Fruit fly (Drosophila melanogaster): ENCODE data around the gene glec.

Gene glec

DNA sequence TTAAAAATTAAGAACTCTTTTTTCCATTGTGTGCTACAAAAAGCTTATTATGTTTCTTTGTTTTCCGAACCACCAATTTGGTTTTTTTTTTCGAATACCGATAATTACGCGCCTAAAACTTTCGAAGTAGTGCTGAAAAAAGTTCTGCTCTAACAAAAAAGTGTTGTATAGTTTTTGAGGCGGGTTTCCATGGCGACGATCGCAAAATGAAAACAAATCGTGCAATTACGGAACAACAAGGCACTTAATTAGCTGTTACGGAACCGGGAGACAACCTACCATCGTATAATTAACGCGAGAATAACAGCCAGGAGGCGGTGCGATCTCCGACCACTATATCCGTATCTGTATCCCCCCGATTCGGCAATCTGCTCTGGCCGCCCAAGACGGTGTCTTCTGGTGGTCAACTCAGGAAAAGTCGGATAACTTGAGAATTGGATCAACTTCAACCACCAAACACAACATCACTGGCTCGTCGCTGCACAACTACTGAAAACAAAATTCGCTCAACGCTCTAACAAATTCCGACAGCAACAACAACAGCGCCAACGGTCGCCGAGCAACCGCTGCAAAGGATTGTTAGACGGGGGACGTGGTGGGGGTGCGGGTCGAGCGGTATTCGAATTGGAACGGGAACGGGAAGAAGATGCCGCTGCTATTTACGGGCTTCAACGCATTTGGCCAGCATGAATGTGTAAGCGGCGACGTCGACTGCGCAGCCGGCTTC, 31.0 kb upstream of the glec start, which contains the start of the genes CG6678 and dnd:
TSS of gene CG6678 (plus strand) at position 169 of the 727 bp plus-strand sequence.
TSS of gene dnd (minus strand) at position 495 of the 727 bp plus-strand sequence.
- peak; percentile 92 for TF ChIP-seq crol (GFP tag; IDR thresholded peaks at IDR 0.05)
- no peak for TF ChIP-seq cas (GFP tag; IDR thresholded peaks at IDR 0.05)
- TF ChIP-seq stwl (tag; optimal IDR thresholded peaks at IDR 0.05), result peak; percentile 36
- peak; percentile 97 for TF ChIP-seq Rfx (GFP tag; IDR thresholded peaks at IDR 0.05)
- TF ChIP-seq CG32772 (GFP tag; IDR thresholded peaks at IDR 0.05), result no peak
- TF ChIP-seq Pdp1 (GFP tag; optimal IDR thresholded peaks at IDR 0.05), result peak in 1 of 2 experiments; percentile 81
- no peak for TF ChIP-seq al (GFP tag; IDR thresholded peaks at IDR 0.05)
- TF ChIP-seq Vsx1 (GFP tag; optimal IDR thresholded peaks at IDR 0.05), result peak; percentile 91
- TF ChIP-seq MBD-R2 (GFP tag; IDR thresholded peaks at IDR 0.05), result peak; percentile 35
- TF ChIP-seq CG10267 (tag; optimal IDR thresholded peaks at IDR 0.05), result peak; percentile 68
- TF ChIP-seq pzg (GFP tag; optimal IDR thresholded peaks at IDR 0.05), result peak; percentile 35
- TF ChIP-seq sens (GFP tag), result peak; percentile 43
- TF ChIP-seq vvl (GFP tag; IDR thresholded peaks at IDR 0.05), result no peak
- no peak for TF ChIP-seq croc (GFP tag; conservative IDR thresholded peaks at IDR 0.05)
- TF ChIP-seq exex (tag; optimal IDR thresholded peaks at IDR 0.05), result peak; percentile 56
- peak; percentile 81 for TF ChIP-seq Dp (GFP tag; optimal IDR thresholded peaks at IDR 0.05)
- TF ChIP-seq CG17802 (tag; optimal IDR thresholded peaks at IDR 0.05), result no peak
- peak; percentile 10 for TF ChIP-seq CG9437 (GFP tag; optimal IDR thresholded peaks at IDR 0.05)
- no peak for TF ChIP-seq Elba2 (GFP tag; optimal IDR thresholded peaks at IDR 0.05)
- TF ChIP-seq CG13287 (GFP tag; IDR thresholded peaks at IDR 0.05; ENCODE audit: partially characterized antibody), result peak; percentile 36
- TF ChIP-seq CG4360 (GFP tag; IDR thresholded peaks at IDR 0.05), result peak; percentile 82
- TF ChIP-seq CG14014 (GFP tag; IDR thresholded peaks at IDR 0.05), result no peak
- no peak for TF ChIP-seq CG15011 (GFP tag; optimal IDR thresholded peaks at IDR 0.05)
- TF ChIP-seq Dll (GFP tag; IDR thresholded peaks at IDR 0.05; ENCODE audit: partially characterized antibody), result peak; percentile 37; the same call in 1 of the 4 replicates
- peak; percentile 72 for TF ChIP-seq Sry-δ (GFP tag; optimal IDR thresholded peaks at IDR 0.05)
- TF ChIP-seq kni (GFP tag; optimal IDR thresholded peaks at IDR 0.05), result peak; percentile 36
- peak; percentile 59; the same call in 1 of the 2 replicates for TF ChIP-seq NFAT (GFP tag; IDR thresholded peaks at IDR 0.05)
- no peak for TF ChIP-seq MESR4 (GFP tag; optimal IDR thresholded peaks at IDR 0.05)
- no peak for TF ChIP-seq CG8281 (tag; optimal IDR thresholded peaks at IDR 0.05)
- peak; percentile 90 for TF ChIP-seq E2f2 (GFP tag; IDR thresholded peaks at IDR 0.05)
- peak; percentile 14 for TF ChIP-seq CG31365 (tag; optimal IDR thresholded peaks at IDR 0.05)
- 0 out of 2 replicates have a peak, but pooled peaks have one; percentile 21 for TF ChIP-seq bbx (GFP tag; IDR thresholded peaks at IDR 0.05; ENCODE audit: partially characterized antibody)
- peak; percentile 49 for TF ChIP-seq Adf1 (GFP tag; IDR thresholded peaks at IDR 0.05)
- TF ChIP-seq Dref (GFP tag; IDR thresholded peaks at IDR 0.05), result peak; percentile 60
- TF ChIP-seq crp (GFP tag; optimal IDR thresholded peaks at IDR 0.05), result peak in 1 of 2 experiments; percentile 28
- no peak for TF ChIP-seq CG13775 (GFP tag; optimal IDR thresholded peaks at IDR 0.05)
- TF ChIP-seq CG2116 (GFP tag; optimal IDR thresholded peaks at IDR 0.05), result peak; percentile 88
- 0 out of 3 replicates have a peak, but pooled peaks have one; percentile 3 for TF ChIP-seq sr (GFP tag; IDR thresholded peaks at IDR 0.05)
- TF ChIP-seq CG33213 (GFP tag; optimal IDR thresholded peaks at IDR 0.05), result no peak
- no peak for TF ChIP-seq gce (GFP tag; IDR thresholded peaks at IDR 0.05)
